Worm (Caenorhabditis elegans) whole organism, young adult: ENCODE results near the gene Y58A7A.4.

Source experiments
- B0035.1 ChIP-seq: sonication (generic microtip); optimal IDR thresholded peaks from 2 replicates; lab custom pipeline; 2016; ENCODE audit warnings: missing genetic modification characterization, mild to moderate bottlenecking, missing compliant biosample characterization, missing genotype, missing genetic modification reagents
- B0336.3 ChIP-seq: fragments of 200-800 bp; sonication (Bioruptor generic); IDR thresholded peaks from 2 replicates; pipeline ENCODE4 v1.3.6; 2022; ENCODE audit warnings: missing genetic modification characterization, missing compliant biosample characterization
- F39B2.1 ChIP-seq: fragments of 200-800 bp; sonication (Bioruptor generic); IDR thresholded peaks from 2 replicates; pipeline ENCODE4 v1.3.6; 2022; ENCODE audit warnings: missing genetic modification reagents, missing genetic modification characterization, missing compliant biosample characterization
- F52B5.7 ChIP-seq: sonication (generic microtip); optimal IDR thresholded peaks from 2 replicates; lab custom pipeline; 2016; ENCODE audit warnings: mild to moderate bottlenecking, missing genetic modification characterization, missing compliant biosample characterization
- K12H6.12 ChIP-seq: fragments of 200-800 bp; sonication (Bioruptor generic); optimal IDR thresholded peaks from 2 replicates; lab custom pipeline; 2018; ENCODE audit warnings: mild to moderate bottlenecking, missing genetic modification characterization, missing compliant biosample characterization
- T26A5.8 ChIP-seq: sonication (generic microtip); optimal IDR thresholded peaks from 2 replicates; lab custom pipeline; 2016; ENCODE audit warnings: missing genetic modification characterization, missing compliant biosample characterization
- akir-1 ChIP-seq: fragments of 200-800 bp; sonication (Bioruptor generic); optimal IDR thresholded peaks from 2 replicates; lab custom pipeline; 2018; ENCODE audit warnings: mild to moderate bottlenecking, missing genetic modification characterization, moderate library complexity, missing compliant biosample characterization
- aptf-2 ChIP-seq: fragments of 200-800 bp; sonication (Bioruptor generic); conservative IDR thresholded peaks from 2 replicates; pipeline ENCODE4 v1.3.6; 2022; ENCODE audit warnings: missing genetic modification reagents, missing genetic modification characterization, missing compliant biosample characterization
- attf-5 ChIP-seq: fragments of 200-800 bp; sonication (Bioruptor generic); optimal IDR thresholded peaks from 2 replicates; lab custom pipeline; 2018; ENCODE audit warnings: mild to moderate bottlenecking, missing genetic modification characterization, missing compliant biosample characterization
- cebp-1 ChIP-seq, 2 experiments: fragments of 200-800 bp in 1 of 2; sonication (Bioruptor generic) in 1 of 2; sonication (generic microtip) in 1 of 2; IDR thresholded peaks in 1 of 2; optimal IDR thresholded peaks in 1 of 2; 2 replicates each; pipeline versions ENCODE4 v1.3.6 to Lab custom; 2017 to 2022; ENCODE audit warnings: missing compliant biosample characterization in 2 of 2, missing genetic modification characterization in 2 of 2, mild to moderate bottlenecking in 1 of 2, missing genetic modification reagents in 1 of 2, moderate library complexity in 1 of 2
- ceh-27 ChIP-seq: fragments of 200-800 bp; sonication (Bioruptor generic); optimal IDR thresholded peaks from 2 replicates; lab custom pipeline; 2018; ENCODE audit warnings: mild to moderate bottlenecking, missing genetic modification characterization, moderate library complexity, missing compliant biosample characterization
- ceh-58 ChIP-seq: fragments of 200-800 bp; sonication (Bioruptor generic); IDR thresholded peaks from 2 replicates; pipeline ENCODE4 v1.3.6; 2022; ENCODE audit warnings: missing genetic modification characterization, missing compliant biosample characterization
- chd-7 ChIP-seq: sonication (generic microtip); optimal IDR thresholded peaks from 2 replicates; lab custom pipeline; 2016; ENCODE audit warnings: mild to moderate bottlenecking, missing genetic modification characterization, moderate library complexity, missing compliant biosample characterization
- egl-18 ChIP-seq: fragments of 200-800 bp; sonication (Bioruptor generic); IDR thresholded peaks from 2 replicates; pipeline ENCODE4 v1.3.6; 2022; ENCODE audit warnings: missing genetic modification reagents, missing genetic modification characterization, missing compliant biosample characterization
- egrh-3 ChIP-seq: fragments of 200-800 bp; sonication (Bioruptor generic); IDR thresholded peaks from 2 replicates; pipeline ENCODE4 v1.3.6; 2022; ENCODE audit warnings: missing genetic modification reagents, missing genetic modification characterization, missing compliant biosample characterization
- him-1 ChIP-seq: sonication (generic microtip); optimal IDR thresholded peaks from 2 replicates; lab custom pipeline; 2016; ENCODE audit warnings: missing genotype, missing genetic modification reagents, missing genetic modification characterization, missing compliant biosample characterization
- hlh-12 ChIP-seq: sonication (generic microtip); optimal IDR thresholded peaks from 2 replicates; lab custom pipeline; 2016; ENCODE audit warnings: missing genetic modification characterization, missing compliant biosample characterization
- hmg-1.2 ChIP-seq: fragments of 200-800 bp; sonication (Bioruptor generic); IDR thresholded peaks from 2 replicates; pipeline ENCODE4 v1.3.6; 2022; ENCODE audit warnings: missing genetic modification reagents, missing genetic modification characterization, missing compliant biosample characterization
- lin-40 ChIP-seq: sonication (generic microtip); optimal IDR thresholded peaks from 2 replicates; lab custom pipeline; 2016; ENCODE audit warnings: missing genetic modification characterization, mild to moderate bottlenecking, missing compliant biosample characterization, missing genotype, missing genetic modification reagents
- lin-54 ChIP-seq: fragments of 200-800 bp; sonication (Bioruptor generic); optimal IDR thresholded peaks from 2 replicates; lab custom pipeline; 2018; ENCODE audit warnings: mild to moderate bottlenecking, missing genetic modification characterization, missing compliant biosample characterization
- lir-1 ChIP-seq: fragments of 200-800 bp; sonication (Bioruptor generic); conservative IDR thresholded peaks from 2 replicates; pipeline ENCODE4 v1.3.6; 2022; ENCODE audit warnings: missing genetic modification reagents, missing genetic modification characterization, missing compliant biosample characterization
- madf-6 ChIP-seq: fragments of 200-800 bp; sonication (Bioruptor generic); IDR thresholded peaks from 2 replicates; pipeline ENCODE4 v1.3.6; 2022; ENCODE audit warnings: missing genetic modification reagents, missing genetic modification characterization, missing compliant biosample characterization
- mel-28 ChIP-seq: sonication (generic microtip); optimal IDR thresholded peaks from 2 replicates; lab custom pipeline; 2016; ENCODE audit warnings: borderline replicate concordance, mild to moderate bottlenecking, missing genetic modification characterization, missing compliant biosample characterization
- mes-4 ChIP-seq: sonication (generic microtip); optimal IDR thresholded peaks from 2 replicates; lab custom pipeline; 2016; ENCODE audit warnings: missing genotype, missing genetic modification characterization, missing compliant biosample characterization
- nhr-80 ChIP-seq: sonication (generic microtip); optimal IDR thresholded peaks from 2 replicates; lab custom pipeline; 2016; ENCODE audit warnings: missing genetic modification characterization, missing compliant biosample characterization
- pbrm-1 ChIP-seq: fragments of 200-800 bp; sonication (Bioruptor generic); IDR thresholded peaks from 2 replicates; pipeline ENCODE4 v1.3.6; 2022; ENCODE audit warnings: missing genetic modification reagents, missing genetic modification characterization, missing compliant biosample characterization
- rcor-1 ChIP-seq: fragments of 200-800 bp; sonication (Bioruptor generic); IDR thresholded peaks from 2 replicates; pipeline ENCODE4 v1.3.6; 2022; ENCODE audit warnings: missing genetic modification reagents, missing genetic modification characterization, missing compliant biosample characterization
- rec-8 ChIP-seq, 2 experiments: sonication (generic microtip); optimal IDR thresholded peaks; 2 replicates each; lab custom pipeline; 2016; ENCODE audit warnings: mild to moderate bottlenecking in 2 of 2, missing genetic modification characterization in 2 of 2, missing genetic modification reagents in 2 of 2, missing genotype in 2 of 2, missing biosample characterization in 1 of 2, missing compliant biosample characterization in 1 of 2, moderate library complexity in 1 of 2
- repo-1 ChIP-seq: sonication (generic microtip); optimal IDR thresholded peaks from 2 replicates; lab custom pipeline; 2017; ENCODE audit warnings: mild to moderate bottlenecking, missing genetic modification characterization, missing compliant biosample characterization
- sdz-38 ChIP-seq: sonication (generic microtip); optimal IDR thresholded peaks from 2 replicates; lab custom pipeline; 2016; ENCODE audit warnings: missing genotype, missing genetic modification characterization, missing compliant biosample characterization
- snpc-1.3 ChIP-seq: sonication (generic microtip); optimal IDR thresholded peaks from 2 replicates; lab custom pipeline; 2017; ENCODE audit warnings: missing genetic modification characterization, mild to moderate bottlenecking, missing compliant biosample characterization, antibody characterized with exemption, moderate library complexity, missing genotype, missing genetic modification reagents; ENCODE audit not compliant: insufficient read depth
- sptf-2 ChIP-seq: fragments of 200-800 bp; sonication (Bioruptor generic); optimal IDR thresholded peaks from 2 replicates; lab custom pipeline; 2018; ENCODE audit warnings: mild to moderate bottlenecking, missing genetic modification characterization, missing compliant biosample characterization
- unc-130 ChIP-seq: sonication (generic microtip); optimal IDR thresholded peaks from 2 replicates; lab custom pipeline; 2016; ENCODE audit warnings: missing genetic modification reagents, missing genetic modification characterization, missing compliant biosample characterization
- zfh-2 ChIP-seq: fragments of 200-800 bp; sonication (Bioruptor generic); conservative IDR thresholded peaks from 2 replicates; pipeline ENCODE4 v1.3.6; 2022; ENCODE audit warnings: missing genetic modification reagents, missing genetic modification characterization, missing compliant biosample characterization
- zim-3 ChIP-seq: sonication (generic microtip); optimal IDR thresholded peaks from 2 replicates; lab custom pipeline; 2017; ENCODE audit warnings: mild to moderate bottlenecking, missing genetic modification characterization, moderate library complexity, missing compliant biosample characterization
- ztf-28 ChIP-seq: fragments of 200-800 bp; sonication (Bioruptor generic); IDR thresholded peaks from 2 replicates; pipeline ENCODE4 v1.3.6; 2022; ENCODE audit warnings: missing genetic modification reagents, missing genetic modification characterization, missing compliant biosample characterization
- ztf-3 ChIP-seq: fragments of 200-800 bp; sonication (Bioruptor generic); optimal IDR thresholded peaks from 2 replicates; lab custom pipeline; 2018; ENCODE audit warnings: mild to moderate bottlenecking, missing genetic modification characterization, missing compliant biosample characterization

Y58A7A.4 gene

ce11 chrV:5086919-5087404 lies 2.2 kb upstream of the Y58A7A.4 start, which contains the start of gene Y58A7A.5:
Gene Y58A7A.5, minus strand, starts transcription at chrV:5086969.
- TF ChIP-seq cebp-1 (GFP tag; IDR thresholded peaks at IDR 0.05; lab: Robert Waterston, UW) = peak; percentile 94
- peak; percentile 99 for TF ChIP-seq cebp-1 (tag; optimal IDR thresholded peaks at IDR 0.05; lab: Kevin White, UChicago)
- TF ChIP-seq attf-5 (GFP tag; lab: Kevin White, UChicago) = peak; percentile 16
- peak; percentile 9 for TF ChIP-seq nhr-80
- no peak for TF ChIP-seq egrh-3 (GFP tag; lab: Robert Waterston, UW)
- TF ChIP-seq T26A5.8 = no peak
- no peak for TF ChIP-seq ztf-3 (GFP tag; lab: Kevin White, UChicago)

- TF ChIP-seq cebp-1 (GFP tag; IDR thresholded peaks at IDR 0.05; lab: Robert Waterston, UW) (peak; percentile 99), cebp-1 (tag; optimal IDR thresholded peaks at IDR 0.05; lab: Kevin White, UChicago) (peak; percentile 99), attf-5 (GFP tag; lab: Kevin White, UChicago) (peak; percentile 88), hmg-1.2 (GFP tag; lab: Robert Waterston, UW) (peak; percentile 72; the same call in 1 of the 2 replicates), lin-54 (GFP tag; lab: Kevin White, UChicago) (peak; percentile 12), K12H6.12 (peak; percentile 6), unc-130 (no peak), lin-40 (tag; lab: Kevin White, UChicago) (peak; percentile 8), nhr-80 (peak; percentile 69), akir-1 (no peak), pbrm-1 (no peak)
These were observed 3.9 kb downstream of the Y58A7A.4 start, which contains the start of gene Y58A7A.3 for ce11 chrV:5080853-5081338. Gene Y58A7A.3, minus strand, starts transcription at chrV:5080903.

DNA sequence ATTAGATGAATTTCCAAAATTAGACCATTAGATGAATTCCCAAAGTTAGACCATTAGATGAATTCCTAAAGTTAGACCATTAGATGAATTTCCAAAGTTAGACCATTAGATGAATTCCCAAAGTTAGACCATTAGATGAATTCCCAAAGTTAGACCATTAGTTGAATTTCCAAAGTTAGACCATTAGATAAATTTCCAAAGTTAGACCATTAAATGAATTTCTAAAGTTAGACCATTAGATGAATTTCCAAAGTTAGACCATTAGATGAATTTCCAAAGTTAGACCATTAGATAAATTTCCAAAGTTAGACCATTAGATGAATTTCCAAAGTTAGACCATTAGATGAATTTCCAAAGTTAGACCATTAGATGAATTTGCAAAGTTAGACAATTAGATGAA lies 9.5 kb downstream of the Y58A7A.4 start:
- peak; percentile 83 for TF ChIP-seq egrh-3 (GFP tag; lab: Robert Waterston, UW)

DNA sequence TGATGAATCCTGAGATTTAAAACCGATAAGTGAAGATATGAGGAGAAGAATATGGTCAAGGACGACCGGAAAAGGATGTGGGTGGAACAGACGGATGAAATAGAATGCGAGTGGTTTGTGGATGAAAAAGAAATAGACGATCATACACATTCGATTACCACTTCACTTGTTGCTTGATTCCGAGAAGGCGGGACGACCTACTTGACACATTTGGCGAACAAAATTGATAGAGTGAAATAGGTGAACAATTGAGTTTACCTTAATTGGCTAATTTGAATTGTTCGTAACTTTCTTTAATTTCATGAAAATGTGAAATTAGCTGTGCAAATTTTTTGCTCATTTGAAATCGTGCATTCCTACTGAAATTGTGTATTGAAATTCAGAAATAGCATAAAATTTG lies 12.7 kb downstream of the Y58A7A.4 start, which contains the start of gene Y58A7A.2:
Gene Y58A7A.2, minus strand, starts transcription at position 101 of the 400 bp plus-strand sequence.
- TF ChIP-seq aptf-2 (no peak), madf-6 (GFP tag; lab: Robert Waterston, UW) (no peak), ztf-28 (GFP tag; lab: Robert Waterston, UW) (no peak), cebp-1 (GFP tag; IDR thresholded peaks at IDR 0.05; lab: Robert Waterston, UW) (no peak), cebp-1 (tag; optimal IDR thresholded peaks at IDR 0.05; lab: Kevin White, UChicago) (no peak), F39B2.1 (GFP tag; lab: Robert Waterston, UW) (no peak), pbrm-1 (no peak), mel-28 (tag; lab: Kevin White, UChicago) (no peak), sptf-2 (no peak), unc-130 (no peak), snpc-1.3 (tag; lab: Kevin White, UChicago) (no peak), ztf-3 (GFP tag; lab: Kevin White, UChicago) (no peak), him-1 (tag; lab: Kevin White, UChicago) (no peak), mes-4 (tag; lab: Kevin White, UChicago) (no peak), rec-8 (tag; optimal IDR thresholded peaks at IDR 0.05; lab: Kevin White, UChicago) (no peak), rcor-1 (GFP tag; lab: Robert Waterston, UW) (no peak), F52B5.7 (tag; lab: Kevin White, UChicago) (no peak), B0336.3 (no peak)

DNA sequence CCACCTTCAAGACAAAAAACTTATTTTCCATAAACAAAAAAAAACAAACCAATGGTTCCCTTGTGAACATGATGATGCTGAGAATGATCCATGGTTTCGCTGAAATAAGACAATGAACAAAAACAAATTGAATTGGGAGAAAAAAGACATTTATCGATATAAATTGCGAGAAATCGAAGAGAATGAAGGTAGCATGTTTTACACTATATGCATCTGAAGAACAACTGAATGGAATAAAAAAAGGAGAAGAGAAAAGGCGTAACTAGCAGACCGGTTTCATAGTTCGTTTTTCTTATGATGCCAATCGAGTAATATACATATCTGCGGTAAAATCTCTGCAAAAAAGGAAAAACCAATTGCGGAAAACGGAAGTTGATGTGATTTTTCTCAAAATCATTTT lies 15.4 kb downstream of the Y58A7A.4 start, which contains the start of gene Y58A7A.1:
Gene Y58A7A.1, minus strand, starts transcription at position 101 of the 400 bp plus-strand sequence.
- TF ChIP-seq zim-3 (tag; lab: Kevin White, UChicago) = no peak
- TF ChIP-seq egl-18 (GFP tag; lab: Robert Waterston, UW) = no peak
- no peak for TF ChIP-seq B0336.3
- TF ChIP-seq ceh-27 (GFP tag; lab: Kevin White, UChicago) = no peak
- no peak for TF ChIP-seq sptf-2
- TF ChIP-seq lir-1 (GFP tag; lab: Robert Waterston, UW) = no peak
- TF ChIP-seq B0035.1 = no peak
- TF ChIP-seq mes-4 (tag; lab: Kevin White, UChicago) = no peak
- TF ChIP-seq chd-7 = no peak
- TF ChIP-seq zfh-2 = no peak
- no peak for TF ChIP-seq hlh-12
- TF ChIP-seq nhr-80 = no peak
- TF ChIP-seq sdz-38 (tag; lab: Kevin White, UChicago) = no peak
- no peak for TF ChIP-seq repo-1
- TF ChIP-seq ceh-58 (GFP tag; lab: Robert Waterston, UW) = no peak
